Worm (Caenorhabditis elegans) whole organism, midembryonic: ENCODE data around the gene rbc-2.
A peak's percentile ranks its signal among the peaks of the same experiment; 100 is the strongest.

Experiments
- T22C8.4 ChIP-seq: fragments of 200-800 bp; sonication (Bioruptor generic); IDR thresholded peaks from 2 replicates; pipeline ENCODE4 v1.3.6; 2022; ENCODE audit warnings: missing genetic modification characterization, missing compliant biosample characterization
- cog-1 ChIP-seq: sonication (generic microtip); optimal IDR thresholded peaks from 2 replicates; lab custom pipeline; 2016; ENCODE audit warnings: missing genetic modification characterization, missing compliant biosample characterization
- flt-1 ChIP-seq: fragments of 200-800 bp; sonication (Bioruptor generic); IDR thresholded peaks from 2 replicates; pipeline ENCODE4 v1.3.6; 2022; ENCODE audit warnings: missing genetic modification characterization, missing compliant biosample characterization
- klf-2 ChIP-seq: fragments of 200-800 bp; sonication (Bioruptor generic); conservative IDR thresholded peaks from 2 replicates; pipeline ENCODE4 v1.3.6; 2022; ENCODE audit warnings: missing genetic modification reagents, missing genetic modification characterization, missing compliant biosample characterization
- med-1 ChIP-seq: sonication (generic microtip); optimal IDR thresholded peaks from 2 replicates; lab custom pipeline; 2017; ENCODE audit warnings: missing genetic modification characterization, mild to moderate bottlenecking, missing compliant biosample characterization, antibody characterized with exemption, missing genetic modification reagents; ENCODE audit not compliant: insufficient read depth
- ref-1 ChIP-seq: fragments of 200-800 bp; sonication (Bioruptor generic); conservative IDR thresholded peaks from 2 replicates; pipeline ENCODE4 v1.3.6; 2022; ENCODE audit warnings: missing genetic modification reagents, missing genetic modification characterization, missing compliant biosample characterization
- tab-1 ChIP-seq: fragments of 200-800 bp; sonication (Bioruptor generic); IDR thresholded peaks from 2 replicates; pipeline ENCODE4 v1.3.6; 2022; ENCODE audit warnings: missing genetic modification characterization, missing compliant biosample characterization
- ztf-23 ChIP-seq: fragments of 200-800 bp; sonication (Bioruptor generic); IDR thresholded peaks from 2 replicates; pipeline ENCODE4 v1.3.6; 2022; ENCODE audit warnings: missing genetic modification reagents, missing genetic modification characterization, missing compliant biosample characterization
- ztf-29 ChIP-seq: fragments of 200-800 bp; sonication (Bioruptor generic); IDR thresholded peaks from 2 replicates; pipeline ENCODE4 v1.3.6; 2022; ENCODE audit warnings: missing genetic modification reagents, missing genetic modification characterization, missing compliant biosample characterization

Gene rbc-2

DNA sequence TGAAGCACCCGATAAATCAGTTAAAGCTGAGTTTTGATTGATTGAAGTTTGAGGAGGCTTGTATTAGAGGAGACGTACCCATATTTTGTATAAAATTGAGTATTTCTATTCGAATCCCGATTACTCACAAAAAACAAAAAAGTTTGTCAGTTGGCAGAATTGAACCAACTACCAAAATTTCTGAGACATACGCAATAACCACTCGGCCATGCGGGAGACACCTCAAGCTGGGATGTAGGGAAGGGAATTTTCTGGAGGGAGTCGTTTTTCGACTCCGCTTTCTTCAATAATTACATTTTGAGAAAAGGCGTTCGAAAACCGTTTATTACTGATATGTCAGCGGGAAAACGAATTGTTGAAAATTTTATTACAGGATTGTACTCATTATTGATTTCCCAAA is 33.8 kb downstream of the rbc-2 start:
- TF ChIP-seq tab-1 (GFP tag; lab: Robert Waterston, UW) = 0 out of 2 replicates have a peak, but pooled peaks have one; percentile 37

DNA sequence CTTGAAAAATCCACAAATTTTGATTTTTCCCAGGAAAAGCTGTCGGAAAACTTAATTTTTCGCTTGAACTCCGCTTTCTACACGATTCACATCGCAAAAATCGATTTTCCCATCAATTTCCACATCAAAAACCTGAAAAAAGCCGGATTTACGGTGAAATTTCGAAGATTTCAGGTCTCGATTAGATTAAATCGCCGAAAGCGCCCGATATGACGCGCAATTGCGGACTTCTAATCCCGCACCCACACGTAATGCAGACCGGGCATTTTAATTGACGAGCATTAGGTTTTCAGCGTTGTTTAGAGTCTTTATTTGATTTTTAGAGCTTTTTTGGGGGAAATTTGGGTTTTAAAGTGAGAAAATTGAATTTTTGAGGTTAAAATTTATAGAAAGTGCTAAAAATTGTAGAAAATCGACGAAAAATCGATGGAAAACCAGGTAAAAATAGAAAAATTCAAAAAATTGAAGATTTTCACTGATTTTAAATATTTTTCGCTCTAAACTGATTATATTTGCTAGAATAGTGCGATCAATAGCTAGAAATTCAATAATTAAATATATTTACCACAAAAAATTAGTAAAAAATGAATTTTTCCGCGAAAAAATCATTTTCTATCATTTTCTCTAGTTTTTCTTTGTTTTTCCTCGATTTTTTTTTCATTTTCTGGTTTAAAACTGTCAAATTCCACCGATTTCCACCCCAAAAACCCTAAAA is 41.3 kb downstream of the rbc-2 start, which contains the start of gene Y54F10AL.1:
TSS of gene Y54F10AL.1 (plus strand) at position 665 of the 715 bp plus-strand sequence.
- no peak for TF ChIP-seq ref-1
- no peak for TF ChIP-seq ztf-29 (GFP tag; lab: Robert Waterston, UW)
- no peak for TF ChIP-seq ztf-23
- no peak for TF ChIP-seq klf-2 (GFP tag; lab: Robert Waterston, UW)
- no peak for TF ChIP-seq flt-1
- no peak for TF ChIP-seq tab-1 (GFP tag; lab: Robert Waterston, UW)
- TF ChIP-seq T22C8.4 = no peak
- TF ChIP-seq cog-1 (tag; lab: Kevin White, UChicago) = no peak
- no peak for TF ChIP-seq med-1 (GFP tag; lab: Kevin White, UChicago)

DNA sequence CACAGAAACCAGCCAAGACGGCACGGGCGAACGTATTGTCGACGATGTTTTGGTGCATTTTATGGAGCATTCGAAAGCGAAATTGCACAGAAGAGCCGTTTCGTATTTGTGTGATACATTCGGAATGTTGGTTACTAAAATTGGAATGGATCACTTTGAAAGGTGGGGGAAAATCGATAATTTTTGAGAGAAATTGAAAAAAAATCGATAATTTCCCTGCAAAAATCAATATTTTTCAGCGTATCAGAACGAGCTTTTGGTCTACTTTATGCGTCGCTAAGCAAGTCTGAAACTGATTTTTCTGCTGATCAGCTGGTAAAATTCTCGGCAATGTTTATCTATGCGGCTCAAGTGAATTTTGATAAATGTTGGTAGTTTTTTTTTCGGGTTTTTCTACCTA is 45.7 kb downstream of the rbc-2 start:
- no peak for TF ChIP-seq ztf-23
- peak; percentile 73 for TF ChIP-seq T22C8.4

DNA sequence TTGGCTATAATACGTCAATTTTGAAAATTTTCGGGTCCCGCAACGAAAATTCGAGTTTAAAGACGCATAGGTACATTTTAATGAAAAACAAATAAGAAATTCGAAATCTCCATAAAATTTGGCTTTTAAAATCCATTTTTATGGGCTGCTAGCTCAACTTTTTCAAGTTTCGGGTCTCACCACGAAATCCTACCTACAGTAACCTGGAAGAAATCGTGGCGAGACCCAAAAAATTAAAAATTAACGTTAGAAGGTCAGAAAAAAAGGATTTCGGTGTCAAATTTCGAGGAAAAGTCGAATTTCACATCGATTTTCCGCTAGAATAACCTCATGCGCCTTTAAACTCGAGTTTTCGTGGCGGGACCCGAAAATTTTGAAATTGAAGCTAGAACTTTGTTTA is 46.3 kb downstream of the rbc-2 start:
- TF ChIP-seq T22C8.4 (no peak), ztf-23 (no peak), ztf-29 (GFP tag; lab: Robert Waterston, UW) (no peak), klf-2 (GFP tag; lab: Robert Waterston, UW) (no peak), tab-1 (GFP tag; lab: Robert Waterston, UW) (no peak), flt-1 (no peak), cog-1 (tag; lab: Kevin White, UChicago) (no peak), med-1 (GFP tag; lab: Kevin White, UChicago) (no peak), ref-1 (no peak)

DNA sequence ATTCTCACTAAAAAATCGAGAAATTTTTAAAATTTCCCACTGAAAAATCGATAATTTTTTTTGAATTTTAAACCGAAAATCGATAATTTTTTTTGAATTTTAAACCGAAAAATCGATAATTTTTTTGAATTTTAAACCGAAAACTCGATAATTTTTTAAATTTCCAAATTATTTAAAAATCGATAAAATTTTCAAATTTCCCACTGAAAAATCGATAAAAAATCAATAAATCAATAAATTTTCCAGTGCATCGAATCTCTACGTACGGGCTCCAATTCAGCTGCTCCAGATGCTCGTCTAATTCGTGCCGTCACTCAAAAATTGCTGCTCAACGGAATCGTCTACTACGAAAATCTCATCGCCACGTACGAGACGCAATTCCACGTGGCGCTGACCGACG is 49.9 kb downstream of the rbc-2 start:
- TF ChIP-seq tab-1 (GFP tag; lab: Robert Waterston, UW) (no peak), T22C8.4 (peak; percentile 70)

DNA sequence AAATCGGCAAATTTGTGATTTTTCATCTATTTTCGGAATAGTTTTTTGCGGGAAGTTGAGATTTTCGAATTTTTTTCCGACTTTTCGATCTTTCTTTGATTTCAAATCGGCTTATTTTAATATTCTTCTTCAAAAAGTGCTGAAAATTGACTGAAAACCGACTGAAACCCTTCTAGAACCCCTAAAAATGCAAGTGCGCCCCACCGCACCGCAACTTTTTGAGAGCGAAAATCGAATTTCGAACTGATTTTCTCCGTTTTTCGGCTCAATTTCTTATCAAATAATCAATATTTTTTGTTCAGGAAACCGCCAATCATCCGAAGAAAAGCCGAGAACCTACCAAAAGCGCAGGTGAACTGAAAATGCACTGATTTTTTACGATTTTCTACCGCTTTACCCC is 51.2 kb downstream of the rbc-2 start:
- TF ChIP-seq cog-1 (tag; lab: Kevin White, UChicago) (no peak), ref-1 (no peak), ztf-29 (GFP tag; lab: Robert Waterston, UW) (no peak), T22C8.4 (no peak), ztf-23 (no peak), klf-2 (GFP tag; lab: Robert Waterston, UW) (no peak), tab-1 (GFP tag; lab: Robert Waterston, UW) (no peak), med-1 (GFP tag; lab: Kevin White, UChicago) (no peak), flt-1 (no peak)

DNA sequence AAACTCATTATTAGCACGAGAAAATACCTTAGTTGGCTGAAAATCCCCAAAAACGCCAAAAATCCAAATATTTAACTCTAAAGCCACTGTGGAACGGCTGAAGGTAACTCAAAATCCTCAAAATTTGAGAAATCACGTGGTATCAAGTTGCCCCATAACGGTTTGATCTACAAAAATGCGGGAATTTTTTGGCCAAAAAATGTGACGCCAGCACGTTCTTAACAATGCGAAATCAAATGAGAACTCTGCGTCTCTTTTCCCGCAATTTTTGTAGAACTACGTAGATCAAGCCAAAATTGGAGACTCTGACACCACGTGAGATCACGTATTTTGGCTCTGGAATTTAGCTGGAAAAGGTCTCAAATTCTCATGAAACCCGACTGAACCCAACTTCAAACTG is 53.7 kb downstream of the rbc-2 start:
- TF ChIP-seq ztf-29 (GFP tag; lab: Robert Waterston, UW) (no peak), cog-1 (tag; lab: Kevin White, UChicago) (no peak), med-1 (GFP tag; lab: Kevin White, UChicago) (no peak), ref-1 (no peak), klf-2 (GFP tag; lab: Robert Waterston, UW) (no peak), T22C8.4 (no peak), flt-1 (no peak), tab-1 (GFP tag; lab: Robert Waterston, UW) (no peak), ztf-23 (no peak)

DNA sequence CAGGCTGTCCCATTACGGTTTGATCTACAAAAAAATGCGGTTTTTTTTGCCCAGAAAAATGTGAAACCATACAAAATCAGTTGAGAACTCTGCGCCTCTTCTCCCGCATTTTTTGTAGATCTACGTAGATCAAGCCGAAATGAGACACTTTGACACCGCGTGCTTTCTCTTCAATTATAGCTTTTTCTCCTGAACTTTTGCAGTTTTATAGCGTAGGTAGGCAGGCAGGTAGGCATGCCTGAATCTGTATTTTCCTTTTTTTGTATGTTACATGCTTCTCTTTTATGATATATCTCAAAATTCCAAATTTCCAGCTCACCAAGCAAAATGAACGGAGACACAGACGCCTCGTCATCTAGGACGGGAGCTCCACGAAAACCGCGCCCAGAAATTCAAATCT is 54.9 kb downstream of the rbc-2 start, which contains the start of gene smg-6:
TSS of gene smg-6 (plus strand) at position 301 of the 400 bp plus-strand sequence.
- TF ChIP-seq ref-1 = no peak
- TF ChIP-seq cog-1 (tag; lab: Kevin White, UChicago) = no peak
- TF ChIP-seq ztf-23 = no peak
- TF ChIP-seq ztf-29 (GFP tag; lab: Robert Waterston, UW) = no peak
- TF ChIP-seq flt-1 = no peak
- TF ChIP-seq T22C8.4 = no peak
- TF ChIP-seq klf-2 (GFP tag; lab: Robert Waterston, UW) = no peak

DNA sequence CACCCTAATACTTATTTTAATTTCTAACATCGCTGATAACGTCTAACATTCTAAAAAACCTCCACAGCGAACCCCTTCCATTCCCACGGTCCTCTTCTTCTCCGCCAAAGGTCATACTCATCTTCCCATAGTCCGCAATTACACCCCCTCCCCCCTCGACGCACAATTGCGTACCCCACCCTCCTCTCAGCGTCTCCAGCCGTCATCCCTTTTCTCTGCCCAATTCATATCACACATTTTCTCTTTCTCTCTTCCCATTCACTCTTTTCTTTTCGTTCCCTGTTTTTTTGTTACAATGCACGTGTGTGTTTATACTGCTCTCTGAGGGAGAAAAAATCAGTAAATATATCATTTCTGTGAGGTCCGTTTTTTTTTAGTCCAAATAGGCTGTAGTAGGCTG is 56.6 kb downstream of the rbc-2 start:
- TF ChIP-seq flt-1 (peak; percentile 78), ztf-23 (0 out of 2 replicates have a peak, but pooled peaks have one; percentile 20), med-1 (GFP tag; lab: Kevin White, UChicago) (no peak)

DNA sequence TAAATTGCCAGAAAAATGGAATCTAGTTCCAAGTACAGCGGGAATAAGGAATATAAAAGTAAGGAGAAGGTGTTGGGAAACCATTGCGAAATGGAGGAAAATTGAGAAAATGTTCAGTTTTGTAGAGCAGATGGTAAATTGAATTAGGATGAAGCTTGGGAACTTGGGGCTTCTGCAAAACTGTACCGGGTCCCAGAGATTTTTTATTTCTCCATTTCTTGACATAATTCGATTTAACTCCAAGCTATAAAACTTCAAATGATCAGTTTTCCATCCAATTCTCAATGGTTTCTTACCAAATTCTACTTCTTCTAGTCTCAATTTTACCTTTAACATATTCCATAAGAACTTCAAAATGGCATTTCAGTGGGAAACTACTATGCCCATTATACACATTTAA is 60.3 kb downstream of the rbc-2 start, which contains the start of the genes E02H9.9 and E02H9.1:
TSS of gene E02H9.9 (minus strand) at position 101 of the 400 bp plus-strand sequence.
TSS of gene E02H9.1 (plus strand) at position 285 of the 400 bp plus-strand sequence.
- TF ChIP-seq flt-1 = no peak
- no peak for TF ChIP-seq cog-1 (tag; lab: Kevin White, UChicago)
- no peak for TF ChIP-seq ztf-23
- TF ChIP-seq ref-1 = no peak
- no peak for TF ChIP-seq ztf-29 (GFP tag; lab: Robert Waterston, UW)
- no peak for TF ChIP-seq T22C8.4
- TF ChIP-seq tab-1 (GFP tag; lab: Robert Waterston, UW) = no peak
- TF ChIP-seq klf-2 (GFP tag; lab: Robert Waterston, UW) = no peak
- no peak for TF ChIP-seq med-1 (GFP tag; lab: Kevin White, UChicago)
